Worm (Caenorhabditis elegans) whole organism, young adult: ENCODE data around the gene Y66D12A.8.

Source experiments
- ceh-58 ChIP-seq: fragments of 200-800 bp; sonication (Bioruptor generic); IDR thresholded peaks from 2 replicates; pipeline ENCODE4 v1.3.6; 2022; ENCODE audit warnings: missing genetic modification characterization, missing compliant biosample characterization
- madf-10 ChIP-seq: sonication (generic microtip); optimal IDR thresholded peaks from 2 replicates; lab custom pipeline; 2016; ENCODE audit warnings: mild to moderate bottlenecking, missing genetic modification characterization, missing compliant biosample characterization
- mxl-1 ChIP-seq: sonication (generic microtip); optimal IDR thresholded peaks from 2 replicates; lab custom pipeline; 2016; ENCODE audit warnings: missing genetic modification characterization, missing compliant biosample characterization

ce11 chrIII:11559677-11560076 is 14.3 kb upstream of the Y66D12A.8 start:
- TF ChIP-seq madf-10 (tag; lab: Kevin White, UChicago) (no peak), mxl-1 (tag; lab: Kevin White, UChicago) (no peak), ceh-58 (GFP tag; lab: Robert Waterston, UW) (no peak)
